Worm (Caenorhabditis elegans): ENCODE data around the gene dif-1.
A peak's percentile ranks its signal among the peaks of the same experiment; 100 is the strongest.

dif-1 gene

ce11 chrIV:7561614-7562142 is 8.9 kb upstream of the dif-1 start, which contains the start of gene ima-3 (continued):
- TF ChIP-seq isw-1 (GFP tag; IDR thresholded peaks at IDR 0.05): no peak; the same call in 1 of the 2 replicates
- TF ChIP-seq snpc-4 (tag; optimal IDR thresholded peaks at IDR 0.05): peak; percentile 2
- no peak for TF ChIP-seq egl-27 (tag; optimal IDR thresholded peaks at IDR 0.05)
- TF ChIP-seq nhr-77 (tag; optimal IDR thresholded peaks at IDR 0.05): peak; percentile 48
- TF ChIP-seq C04F5.9 (tag; optimal IDR thresholded peaks at IDR 0.05): no peak
- no peak for TF ChIP-seq nhr-76 (tag; optimal IDR thresholded peaks at IDR 0.05)
- no peak for TF ChIP-seq ceh-88 (GFP tag; IDR thresholded peaks at IDR 0.05)
- peak; percentile 28 for TF ChIP-seq mep-1 (tag; optimal IDR thresholded peaks at IDR 0.05)
- no peak for TF ChIP-seq swsn-7 (tag; optimal IDR thresholded peaks at IDR 0.05)
- TF ChIP-seq unc-30 (tag; optimal IDR thresholded peaks at IDR 0.05): no peak
- peak; percentile 14 for TF ChIP-seq nhr-47 (tag; optimal IDR thresholded peaks at IDR 0.05)
- no peak for TF ChIP-seq hlh-4 (tag; optimal IDR thresholded peaks at IDR 0.05)
- TF ChIP-seq lin-14 (GFP tag; optimal IDR thresholded peaks at IDR 0.05): peak; percentile 16
- TF ChIP-seq ets-5 (GFP tag; IDR thresholded peaks at IDR 0.05): no peak
- no peak for TF ChIP-seq nhr-84 (tag; optimal IDR thresholded peaks at IDR 0.05)
- TF ChIP-seq sox-4 (tag; optimal IDR thresholded peaks at IDR 0.05): no peak
- no peak for TF ChIP-seq ces-1 (GFP tag; optimal IDR thresholded peaks at IDR 0.05)
- no peak for TF ChIP-seq nhr-237 (tag; optimal IDR thresholded peaks at IDR 0.05)
- TF ChIP-seq pqm-1 (tag; optimal IDR thresholded peaks at IDR 0.05): no peak
- TF ChIP-seq egl-13 (tag; optimal IDR thresholded peaks at IDR 0.05): no peak
- no peak for TF ChIP-seq vab-15 (tag; optimal IDR thresholded peaks at IDR 0.05)
- TF ChIP-seq mdl-1 (tag; optimal IDR thresholded peaks at IDR 0.05): no peak
- no peak for TF ChIP-seq lin-13 (GFP tag; optimal IDR thresholded peaks at IDR 0.05)
- no peak for TF ChIP-seq ztf-4 (tag; optimal IDR thresholded peaks at IDR 0.05)
- TF ChIP-seq xbp-1 (tag; optimal IDR thresholded peaks at IDR 0.05): no peak
- peak in 1 of 3 experiments; percentile 42 for TF ChIP-seq ceh-82 (tag; optimal IDR thresholded peaks at IDR 0.05)
- TF ChIP-seq nhr-12 (tag; optimal IDR thresholded peaks at IDR 0.05): no peak
- TF ChIP-seq nhr-90 (tag; optimal IDR thresholded peaks at IDR 0.05; ENCODE audit: poor library complexity): no peak
- TF ChIP-seq nhr-28 (tag; optimal IDR thresholded peaks at IDR 0.05): no peak
- peak; percentile 87 for TF ChIP-seq C16A3.4 (tag; optimal IDR thresholded peaks at IDR 0.05)
- TF ChIP-seq aly-2 (tag; optimal IDR thresholded peaks at IDR 0.05): no peak
- no peak for TF ChIP-seq ztf-11 (tag; optimal IDR thresholded peaks at IDR 0.05)
- no peak for TF ChIP-seq mef-2 (tag; optimal IDR thresholded peaks at IDR 0.05)
- TF ChIP-seq nhr-71 (tag; optimal IDR thresholded peaks at IDR 0.05): no peak
- TF ChIP-seq mab-9 (GFP tag; IDR thresholded peaks at IDR 0.05): no peak
- no peak for TF ChIP-seq pag-3 (tag; optimal IDR thresholded peaks at IDR 0.05; ENCODE audit: borderline replicate concordance, insufficient read depth)
- TF ChIP-seq rnt-1 (tag; optimal IDR thresholded peaks at IDR 0.05): peak; percentile 41
- no peak for TF ChIP-seq zip-4 (GFP tag; optimal IDR thresholded peaks at IDR 0.05)
- TF ChIP-seq fkh-4 (tag; optimal IDR thresholded peaks at IDR 0.05; ENCODE audit: borderline replicate concordance): no peak
- no peak for TF ChIP-seq efl-3 (GFP tag; optimal IDR thresholded peaks at IDR 0.05)
- no peak for TF ChIP-seq lin-39 (tag; optimal IDR thresholded peaks at IDR 0.05)
- no peak for TF ChIP-seq zag-1 (tag; optimal IDR thresholded peaks at IDR 0.05)
- no peak for TF ChIP-seq dsc-1 (tag; optimal IDR thresholded peaks at IDR 0.05)
- TF ChIP-seq jun-1 (tag; optimal IDR thresholded peaks at IDR 0.05): no peak
- TF ChIP-seq ceh-90 (tag; optimal IDR thresholded peaks at IDR 0.05): no peak
- peak; percentile 29 for TF ChIP-seq snu-23 (GFP tag; optimal IDR thresholded peaks at IDR 0.05)
- no peak for TF ChIP-seq sup-37 (GFP tag; optimal IDR thresholded peaks at IDR 0.05)
- peak; percentile 4 to 67 (median 29) for TF ChIP-seq dpl-1 (GFP tag; optimal IDR thresholded peaks at IDR 0.05)
